Worm (Caenorhabditis elegans) whole organism, young adult: ENCODE measurements around the gene Y69E1A.5.
"Not testable (repeated sequence)": the region's sequence is repeated elsewhere in the genome, so short reads cannot be mapped to it uniquely, and the experiment has no call there.

ENCODE experiments used
- F22D6.2 ChIP-seq: sonication (generic microtip); optimal IDR thresholded peaks from 2 replicates; lab custom pipeline; 2016; ENCODE audit warnings: mild to moderate bottlenecking, missing genetic modification characterization, missing compliant biosample characterization
- ama-1 ChIP-seq, 3 experiments: fragments of 150-350 bp in 1 of 3; sonication (generic microtip) in 2 of 3; optimal IDR thresholded peaks; 2 replicates each; lab custom pipeline; 2014 to 2018; ENCODE audit warnings: missing biosample characterization in 2 of 3, missing genetic modification characterization in 2 of 3, missing genetic modification reagents in 2 of 3
- dpl-1 ChIP-seq: fragments of 150-350 bp; optimal IDR thresholded peaks from 2 replicates; lab custom pipeline; 2014; ENCODE audit warnings: missing biosample characterization, missing genetic modification reagents, missing genetic modification characterization
- him-1 ChIP-seq: sonication (generic microtip); optimal IDR thresholded peaks from 2 replicates; lab custom pipeline; 2016; ENCODE audit warnings: missing genotype, missing genetic modification reagents, missing genetic modification characterization, missing compliant biosample characterization
- hlh-12 ChIP-seq: sonication (generic microtip); optimal IDR thresholded peaks from 2 replicates; lab custom pipeline; 2016; ENCODE audit warnings: missing genetic modification characterization, missing compliant biosample characterization
- lag-1 ChIP-seq: fragments of 200-800 bp; sonication (Bioruptor generic); IDR thresholded peaks from 2 replicates; pipeline ENCODE4 v1.3.6; 2022; ENCODE audit warnings: missing genetic modification reagents, missing genetic modification characterization, missing compliant biosample characterization
- madf-10 ChIP-seq: sonication (generic microtip); optimal IDR thresholded peaks from 2 replicates; lab custom pipeline; 2016; ENCODE audit warnings: mild to moderate bottlenecking, missing genetic modification characterization, missing compliant biosample characterization
- nhr-80 ChIP-seq: sonication (generic microtip); optimal IDR thresholded peaks from 2 replicates; lab custom pipeline; 2016; ENCODE audit warnings: missing genetic modification characterization, missing compliant biosample characterization
- sea-2 ChIP-seq: fragments of 200-800 bp; sonication (Bioruptor generic); IDR thresholded peaks from 2 replicates; pipeline ENCODE4 v1.3.6; 2022; ENCODE audit warnings: missing genetic modification characterization, missing compliant biosample characterization
- unc-62 ChIP-seq: fragments of 150-350 bp; optimal IDR thresholded peaks from 2 replicates; lab custom pipeline; 2014; ENCODE audit warnings: missing biosample characterization, missing genetic modification reagents, missing genetic modification characterization
- ztf-18 ChIP-seq: sonication (generic microtip); optimal IDR thresholded peaks from 2 replicates; lab custom pipeline; 2016; ENCODE audit warnings: missing genotype, mild to moderate bottlenecking, missing genetic modification characterization, missing compliant biosample characterization
- ztf-22 ChIP-seq: fragments of 200-800 bp; sonication (Bioruptor generic); optimal IDR thresholded peaks from 2 replicates; lab custom pipeline; 2018; ENCODE audit warnings: mild to moderate bottlenecking, missing genetic modification characterization, moderate library complexity, missing compliant biosample characterization

DNA sequence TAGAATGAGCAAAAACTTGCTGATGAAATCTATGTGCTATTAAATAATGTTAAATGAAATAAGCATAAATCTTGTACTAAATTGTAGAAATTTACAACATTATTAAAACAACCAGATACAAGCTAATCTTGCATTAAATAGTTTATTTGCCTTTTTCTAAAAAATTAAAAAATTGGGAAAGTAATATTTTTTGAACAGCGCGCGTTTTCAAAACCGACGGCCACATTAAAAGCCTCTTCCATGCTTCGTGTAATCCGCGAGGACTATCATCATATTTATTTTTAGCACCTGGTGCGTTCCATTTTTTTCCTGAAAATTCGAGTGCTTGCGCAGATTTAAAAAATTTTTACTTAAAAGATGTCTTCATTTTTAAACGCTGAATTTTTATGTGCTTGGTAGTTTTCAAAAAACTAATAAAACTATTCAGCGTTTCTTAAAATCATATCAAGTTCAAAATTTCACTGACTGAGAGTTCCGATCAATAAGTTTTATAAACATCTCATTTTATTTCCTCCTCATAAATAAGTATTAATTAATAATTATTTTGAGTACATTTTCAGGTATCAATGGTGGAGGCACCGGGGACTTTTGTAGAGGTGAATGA lies 30.0 kb upstream of the Y69E1A.5 start, which contains the start of gene Y43E12A.3:
- TF ChIP-seq him-1 (tag; lab: Kevin White, UChicago); dpl-1; sea-2 (GFP tag; lab: Robert Waterston, UW); ztf-22; unc-62 (GFP tag; lab: Kevin White, UChicago); nhr-80 (tag; lab: Kevin White, UChicago); hlh-12 (tag; lab: Kevin White, UChicago); ztf-18; ama-1 (optimal IDR thresholded peaks at IDR 0.05; lab: Kevin White, UChicago); ama-1 (GFP tag; optimal IDR thresholded peaks at IDR 0.05; lab: Kevin White, UChicago); madf-10 (tag; lab: Kevin White, UChicago); lag-1; F22D6.2 (tag; lab: Kevin White, UChicago): not testable (repeated sequence)
